Worm (Caenorhabditis elegans): ENCODE measurements around the gene mcm-6.

mcm-6 gene

DNA sequence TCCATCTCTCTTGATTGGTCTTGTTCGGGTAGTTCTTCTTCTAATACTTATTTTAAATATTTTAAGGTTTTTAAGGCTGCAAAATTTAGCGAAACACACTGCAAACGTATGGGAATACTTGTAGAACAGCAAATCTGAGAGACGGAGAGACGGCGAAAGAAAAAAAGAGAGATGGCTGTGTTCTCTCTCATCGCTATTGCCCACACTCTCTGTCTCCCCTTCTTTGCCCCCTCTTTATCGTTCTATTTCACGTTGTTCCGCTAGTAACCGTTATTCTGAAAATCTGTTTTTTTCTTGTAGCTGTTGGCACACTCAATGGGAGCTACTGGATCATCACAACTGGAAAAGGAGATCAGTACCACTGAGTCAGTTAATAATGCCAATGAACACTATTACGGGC lies 17.8 kb upstream of the mcm-6 start, which contains the start of gene usp-46:
usp-46 (plus strand) TSS at position 301 of the 400 bp plus-strand sequence.
- TF ChIP-seq F13H6.1 (tag; optimal IDR thresholded peaks at IDR 0.05) (no peak), ceh-31 (tag; optimal IDR thresholded peaks at IDR 0.05) (peak; percentile 16), pax-1 (tag; optimal IDR thresholded peaks at IDR 0.05) (peak; percentile 43)

DNA sequence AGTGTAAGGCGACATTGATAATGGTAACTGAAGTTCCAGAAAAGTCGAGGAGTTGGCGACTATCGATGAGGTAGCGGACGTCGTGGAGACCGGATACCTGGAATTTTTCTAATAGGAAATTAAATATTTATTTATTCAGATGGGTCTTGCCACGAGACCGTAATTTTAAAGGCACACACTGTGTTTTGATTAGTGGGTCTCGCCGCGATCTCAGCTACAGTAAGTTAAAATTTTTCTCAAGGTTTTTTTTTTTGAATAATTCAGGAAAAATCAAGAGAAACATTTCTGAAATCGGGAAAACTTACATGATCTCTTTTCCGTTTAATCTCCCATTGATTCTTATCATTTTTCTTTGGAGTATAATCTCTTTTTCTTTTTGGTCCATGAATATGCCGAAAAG lies 15.1 kb upstream of the mcm-6 start:
- TF ChIP-seq tbx-7 (tag; optimal IDR thresholded peaks at IDR 0.05): no peak
- no peak for TF ChIP-seq npax-4 (tag; optimal IDR thresholded peaks at IDR 0.05)
- no peak for TF ChIP-seq ceh-2 (tag; optimal IDR thresholded peaks at IDR 0.05)
- no peak for TF ChIP-seq unc-42 (tag; optimal IDR thresholded peaks at IDR 0.05)
- no peak for TF ChIP-seq pha-4 (tag; optimal IDR thresholded peaks at IDR 0.05)
- no peak for TF ChIP-seq zip-5 (tag; optimal IDR thresholded peaks at IDR 0.05)
- TF ChIP-seq elt-2 (tag; optimal IDR thresholded peaks at IDR 0.05): no peak
- TF ChIP-seq sox-4 (tag; optimal IDR thresholded peaks at IDR 0.05): no peak
- no peak for TF ChIP-seq unc-3 (GFP tag; conservative IDR thresholded peaks at IDR 0.05)
- TF ChIP-seq unc-3 (tag; optimal IDR thresholded peaks at IDR 0.05): no peak
- TF ChIP-seq hlh-13 (GFP tag; optimal IDR thresholded peaks at IDR 0.05): no peak

DNA sequence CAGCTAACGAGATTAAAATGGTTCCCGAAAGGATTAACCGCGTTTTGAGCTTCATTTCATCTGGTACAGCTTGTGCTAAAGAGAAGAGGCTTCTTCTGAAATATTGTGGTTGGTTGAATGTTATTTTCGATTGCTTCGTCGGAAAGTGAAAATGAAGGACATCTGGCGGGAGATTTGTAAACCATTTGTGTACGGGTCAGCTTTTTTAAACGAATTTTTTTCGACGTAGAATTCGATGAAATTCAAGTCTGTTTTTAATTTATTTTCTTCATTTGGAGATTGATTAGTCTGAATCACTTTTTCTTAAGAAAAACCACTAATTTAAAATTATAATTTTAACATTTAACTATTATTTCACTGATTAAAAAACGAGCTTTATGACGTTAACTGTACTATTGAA lies 13.9 kb upstream of the mcm-6 start, which contains the start of gene sqv-3:
sqv-3 (minus strand) TSS at position 101 of the 400 bp plus-strand sequence.
- no peak for TF ChIP-seq elt-4 (tag; optimal IDR thresholded peaks at IDR 0.05)
- TF ChIP-seq K09A11.1 (tag; optimal IDR thresholded peaks at IDR 0.05; ENCODE audit: insufficient read depth): no peak
- TF ChIP-seq ceh-19 (GFP tag; optimal IDR thresholded peaks at IDR 0.05): no peak
- TF ChIP-seq ets-4 (tag; optimal IDR thresholded peaks at IDR 0.05): no peak
- TF ChIP-seq ceh-9 (tag; optimal IDR thresholded peaks at IDR 0.05): no peak
- no peak for TF ChIP-seq ahr-1 (tag; optimal IDR thresholded peaks at IDR 0.05)
- no peak for TF ChIP-seq nhr-232 (tag; optimal IDR thresholded peaks at IDR 0.05)
- TF ChIP-seq pag-3 (tag; optimal IDR thresholded peaks at IDR 0.05; ENCODE audit: borderline replicate concordance): no peak
- no peak for TF ChIP-seq hlh-15 (tag; optimal IDR thresholded peaks at IDR 0.05)
- TF ChIP-seq unc-42 (tag; optimal IDR thresholded peaks at IDR 0.05): no peak
- TF ChIP-seq lin-11 (tag; optimal IDR thresholded peaks at IDR 0.05): no peak
- no peak for TF ChIP-seq C38D4.7 (GFP tag; optimal IDR thresholded peaks at IDR 0.05)
- no peak for TF ChIP-seq nfya-1 (tag; optimal IDR thresholded peaks at IDR 0.05)
- TF ChIP-seq ref-2 (tag; optimal IDR thresholded peaks at IDR 0.05): no peak
- TF ChIP-seq mec-3 (tag; optimal IDR thresholded peaks at IDR 0.05; ENCODE audit: borderline replicate concordance): no peak
- no peak for TF ChIP-seq elt-2 (tag; optimal IDR thresholded peaks at IDR 0.05)

DNA sequence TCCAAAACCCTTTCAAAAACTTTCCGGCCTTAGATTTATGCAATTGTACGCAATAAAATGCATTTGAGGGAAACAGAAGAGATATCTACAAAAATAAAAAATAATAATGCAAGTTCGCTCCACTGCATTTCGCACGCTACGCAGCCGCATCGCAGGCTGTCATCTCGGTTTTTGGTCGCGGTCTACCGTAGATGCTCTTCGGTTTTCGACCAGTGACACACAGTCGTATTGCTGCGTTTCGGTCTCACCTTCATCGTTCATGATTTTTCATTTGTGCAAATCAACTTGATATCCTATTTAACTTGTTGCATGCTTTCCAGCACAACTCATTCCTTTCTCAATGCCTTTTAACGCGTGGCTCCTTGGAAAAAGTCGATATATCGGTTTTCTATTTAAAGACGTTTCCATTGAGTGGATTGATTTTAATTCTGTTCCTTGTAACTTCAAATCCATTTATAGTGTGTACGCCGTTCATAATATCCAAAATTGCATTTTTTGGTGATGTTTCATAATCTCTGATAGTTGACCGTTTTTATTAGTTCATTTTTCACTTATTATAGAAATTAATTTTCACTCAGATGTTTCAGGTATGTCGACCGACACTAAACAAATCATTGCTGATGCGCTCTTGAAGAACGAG lies 13.4 kb upstream of the mcm-6 start, which contains the start of gene vha-1:
vha-1 (plus strand) TSS at position 590 of the 640 bp plus-strand sequence.
- TF ChIP-seq sdc-2 (tag; optimal IDR thresholded peaks at IDR 0.05) (no peak), ceh-24 (tag; optimal IDR thresholded peaks at IDR 0.05) (no peak), Y22D7AL.16 (tag; optimal IDR thresholded peaks at IDR 0.05) (no peak), pat-9 (tag; optimal IDR thresholded peaks at IDR 0.05) (no peak), tbx-2 (tag; optimal IDR thresholded peaks at IDR 0.05) (peak; percentile 65), unc-42 (tag; optimal IDR thresholded peaks at IDR 0.05) (peak; percentile 44), syd-9 (tag; optimal IDR thresholded peaks at IDR 0.05) (no peak), hlh-8 (tag; optimal IDR thresholded peaks at IDR 0.05) (no peak), ahr-1 (tag; optimal IDR thresholded peaks at IDR 0.05) (no peak), ceh-14 (tag; optimal IDR thresholded peaks at IDR 0.05) (no peak), ets-4 (tag; optimal IDR thresholded peaks at IDR 0.05) (peak; percentile 14), K09A11.1 (tag; optimal IDR thresholded peaks at IDR 0.05; ENCODE audit: insufficient read depth) (peak; percentile 15), unc-55 (GFP tag; optimal IDR thresholded peaks at IDR 0.05) (no peak), pqm-1 (tag; optimal IDR thresholded peaks at IDR 0.05) (no peak), ceh-2 (tag; optimal IDR thresholded peaks at IDR 0.05) (no peak), mec-3 (tag; optimal IDR thresholded peaks at IDR 0.05; ENCODE audit: borderline replicate concordance) (no peak), odd-2 (tag; optimal IDR thresholded peaks at IDR 0.05) (no peak), ceh-34 (tag; optimal IDR thresholded peaks at IDR 0.05) (peak; percentile 31), T23F11.4 (GFP tag; optimal IDR thresholded peaks at IDR 0.05) (no peak), ceh-6 (GFP tag; optimal IDR thresholded peaks at IDR 0.05) (no peak), elt-4 (tag; optimal IDR thresholded peaks at IDR 0.05) (no peak), npax-4 (tag; optimal IDR thresholded peaks at IDR 0.05) (no peak), ceh-22 (tag; optimal IDR thresholded peaks at IDR 0.05) (no peak), pax-1 (tag; optimal IDR thresholded peaks at IDR 0.05) (no peak), fax-1 (tag; optimal IDR thresholded peaks at IDR 0.05) (no peak), pros-1 (tag; optimal IDR thresholded peaks at IDR 0.05) (no peak), hlh-6 (tag; optimal IDR thresholded peaks at IDR 0.05) (no peak)
